Worm (Caenorhabditis elegans) whole organism, L3 larva: ENCODE data around the gene oac-42.

Experiments used
- ama-1 ChIP-seq: fragments of 150-350 bp; optimal IDR thresholded peaks from 2 replicates; lab custom pipeline; 2018
- ceh-28 ChIP-seq: fragments of 150-350 bp; optimal IDR thresholded peaks from 2 replicates; lab custom pipeline; 2014; ENCODE audit warnings: missing biosample characterization, missing genetic modification reagents, missing genetic modification characterization
- egl-27 ChIP-seq: sonication (generic microtip); optimal IDR thresholded peaks from 4 replicates; lab custom pipeline; 2017; ENCODE audit warnings: missing biosample characterization, missing genetic modification reagents, missing genetic modification characterization
- elt-1 ChIP-seq: fragments of 150-350 bp; optimal IDR thresholded peaks from 2 replicates; lab custom pipeline; 2014; ENCODE audit warnings: missing biosample characterization, missing genetic modification characterization
- elt-3 ChIP-seq, 3 experiments: fragments of 150-350 bp in 1 of 3; sonication (generic microtip) in 2 of 3; optimal IDR thresholded peaks; 2 replicates in 2 of 3; 4 replicates in 1 of 3; lab custom pipeline; 2014 to 2017; ENCODE audit warnings: missing biosample characterization in 3 of 3, missing genetic modification characterization in 3 of 3
- fos-1 ChIP-seq: fragments of 150-350 bp; optimal IDR thresholded peaks from 2 replicates; lab custom pipeline; 2014; ENCODE audit warnings: missing biosample characterization, missing genetic modification characterization
- lin-15B ChIP-seq: fragments of 150-350 bp; optimal IDR thresholded peaks from 2 replicates; lab custom pipeline; 2014; ENCODE audit warnings: missing biosample characterization, missing genetic modification characterization
- mdl-1 ChIP-seq: fragments of 150-350 bp; optimal IDR thresholded peaks from 2 replicates; lab custom pipeline; 2014; ENCODE audit warnings: missing biosample characterization, missing genetic modification characterization
- nhr-11 ChIP-seq: fragments of 150-350 bp; optimal IDR thresholded peaks from 2 replicates; lab custom pipeline; 2014; ENCODE audit warnings: missing biosample characterization, missing genetic modification characterization
- nhr-77 ChIP-seq: fragments of 150-350 bp; optimal IDR thresholded peaks from 2 replicates; lab custom pipeline; 2014; ENCODE audit warnings: missing biosample characterization, missing genetic modification characterization
- pha-4 ChIP-seq: fragments of 150-350 bp; optimal IDR thresholded peaks from 2 replicates; lab custom pipeline; 2014; ENCODE audit warnings: missing biosample characterization, missing genetic modification reagents, missing genetic modification characterization
- pqm-1 ChIP-seq: fragments of 150-350 bp; optimal IDR thresholded peaks from 2 replicates; lab custom pipeline; 2017; ENCODE audit warnings: missing biosample characterization, missing genetic modification characterization, inconsistent platforms
- sea-2 ChIP-seq: fragments of 150-350 bp; sonication (generic microtip); optimal IDR thresholded peaks from 4 replicates; lab custom pipeline; 2014; ENCODE audit warnings: missing biosample characterization, missing genetic modification reagents, missing genetic modification characterization
- ztf-4 ChIP-seq: fragments of 150-350 bp; optimal IDR thresholded peaks from 2 replicates; lab custom pipeline; 2014; ENCODE audit warnings: missing biosample characterization, missing genetic modification characterization

- TF ChIP-seq elt-1 (no peak), nhr-11 (no peak), pha-4 (no peak), ztf-4 (tag; lab: Kevin White, UChicago) (no peak), lin-15B (no peak), pqm-1 (tag; lab: Kevin White, UChicago) (no peak), egl-27 (tag; lab: Kevin White, UChicago) (no peak), ama-1 (lab: Kevin White, UChicago) (no peak), fos-1 (tag; lab: Kevin White, UChicago) (no peak), elt-3 (tag; optimal IDR thresholded peaks at IDR 0.05; lab: Kevin White, UChicago) (no peak), ceh-28 (tag; lab: Kevin White, UChicago) (no peak), mdl-1 (no peak), nhr-77 (tag; lab: Kevin White, UChicago) (no peak), sea-2 (GFP tag; lab: Kevin White, UChicago) (no peak)
These were observed 28.1 kb upstream of the oac-42 start for ce11 chrV:15912677-15913076.
